Worm (Caenorhabditis elegans) whole organism, L3 larva: ENCODE data around the gene R10E8.5.

Experiments
- R02D3.7 ChIP-seq: fragments of 150-350 bp; optimal IDR thresholded peaks from 2 replicates; lab custom pipeline; 2014; ENCODE audit warnings: missing biosample characterization, missing genetic modification characterization
- ZK546.5 ChIP-seq: sonication (generic microtip); optimal IDR thresholded peaks from 2 replicates; lab custom pipeline; 2017; ENCODE audit warnings: missing biosample characterization, missing genetic modification characterization
- ceh-16 ChIP-seq: sonication (generic microtip); optimal IDR thresholded peaks from 2 replicates; lab custom pipeline; 2017; ENCODE audit warnings: missing biosample characterization, missing genetic modification characterization
- ceh-82 ChIP-seq: fragments of 150-350 bp; optimal IDR thresholded peaks from 2 replicates; lab custom pipeline; 2014; ENCODE audit warnings: missing biosample characterization, missing genetic modification characterization
- ceh-9 ChIP-seq: sonication (generic microtip); optimal IDR thresholded peaks from 2 replicates; lab custom pipeline; 2018; ENCODE audit warnings: missing biosample characterization, missing genetic modification characterization
- daf-12 ChIP-seq: fragments of 150-350 bp; optimal IDR thresholded peaks from 2 replicates; lab custom pipeline; 2014; ENCODE audit warnings: missing biosample characterization, missing genetic modification reagents, missing genetic modification characterization
- egl-27 ChIP-seq: sonication (generic microtip); optimal IDR thresholded peaks from 4 replicates; lab custom pipeline; 2017; ENCODE audit warnings: missing biosample characterization, missing genetic modification reagents, missing genetic modification characterization
- egl-5 ChIP-seq: fragments of 150-350 bp; optimal IDR thresholded peaks from 2 replicates; lab custom pipeline; 2017; ENCODE audit warnings: missing biosample characterization, missing genetic modification reagents, missing genetic modification characterization, inconsistent platforms
- elt-1 ChIP-seq: fragments of 150-350 bp; optimal IDR thresholded peaks from 2 replicates; lab custom pipeline; 2014; ENCODE audit warnings: missing biosample characterization, missing genetic modification characterization
- elt-2 ChIP-seq: sonication (generic microtip); optimal IDR thresholded peaks from 2 replicates; lab custom pipeline; 2016; ENCODE audit warnings: missing genetic modification reagents, mild to moderate bottlenecking, missing genetic modification characterization, missing compliant biosample characterization
- elt-3 ChIP-seq, 3 experiments: fragments of 150-350 bp in 1 of 3; sonication (generic microtip) in 2 of 3; optimal IDR thresholded peaks; 2 replicates in 2 of 3; 4 replicates in 1 of 3; lab custom pipeline; 2014 to 2017; ENCODE audit warnings: missing biosample characterization in 3 of 3, missing genetic modification characterization in 3 of 3
- fkh-2 ChIP-seq: fragments of 150-350 bp; optimal IDR thresholded peaks from 2 replicates; lab custom pipeline; 2014; ENCODE audit warnings: missing biosample characterization, missing genetic modification reagents, missing genetic modification characterization
- jun-1 ChIP-seq: fragments of 150-350 bp; optimal IDR thresholded peaks from 2 replicates; lab custom pipeline; 2014; ENCODE audit warnings: missing biosample characterization, missing genetic modification reagents, missing genetic modification characterization
- lin-39 ChIP-seq: fragments of 150-350 bp; optimal IDR thresholded peaks from 2 replicates; lab custom pipeline; 2018; ENCODE audit warnings: missing biosample characterization, missing genetic modification reagents, missing genetic modification characterization
- lsy-12 ChIP-seq: sonication (generic microtip); optimal IDR thresholded peaks from 2 replicates; lab custom pipeline; 2016; ENCODE audit warnings: mild to moderate bottlenecking, missing genetic modification characterization, missing compliant biosample characterization
- mdl-1 ChIP-seq: fragments of 150-350 bp; optimal IDR thresholded peaks from 2 replicates; lab custom pipeline; 2014; ENCODE audit warnings: missing biosample characterization, missing genetic modification characterization
- mml-1 ChIP-seq: fragments of 150-350 bp; sonication (generic microtip); optimal IDR thresholded peaks from 3 replicates; lab custom pipeline; 2014; ENCODE audit warnings: missing biosample characterization, missing genetic modification characterization
- nfya-1 ChIP-seq: sonication (generic microtip); optimal IDR thresholded peaks from 2 replicates; lab custom pipeline; 2017; ENCODE audit warnings: missing genetic modification characterization, mild to moderate bottlenecking, missing compliant biosample characterization, antibody characterized with exemption, moderate library complexity; ENCODE audit not compliant: insufficient read depth
- nhr-12 ChIP-seq: fragments of 150-350 bp; optimal IDR thresholded peaks from 2 replicates; lab custom pipeline; 2014; ENCODE audit warnings: missing biosample characterization, missing genetic modification characterization
- nhr-23 ChIP-seq: fragments of 150-350 bp; optimal IDR thresholded peaks from 2 replicates; lab custom pipeline; 2014; ENCODE audit warnings: missing biosample characterization, missing genetic modification reagents, missing genetic modification characterization
- nhr-237 ChIP-seq: fragments of 150-350 bp; optimal IDR thresholded peaks from 2 replicates; lab custom pipeline; 2014; ENCODE audit warnings: missing biosample characterization, missing genetic modification characterization
- nhr-43 ChIP-seq: sonication (generic microtip); optimal IDR thresholded peaks from 2 replicates; lab custom pipeline; 2016; ENCODE audit warnings: mild to moderate bottlenecking, missing genetic modification characterization, missing compliant biosample characterization; ENCODE audit not compliant: poor library complexity, severe bottlenecking
- nhr-67 ChIP-seq: fragments of 150-350 bp; optimal IDR thresholded peaks from 2 replicates; lab custom pipeline; 2014; ENCODE audit warnings: missing biosample characterization, missing genetic modification characterization
- nhr-76 ChIP-seq: fragments of 150-350 bp; sonication (generic microtip); optimal IDR thresholded peaks from 5 replicates; lab custom pipeline; 2014; ENCODE audit warnings: missing biosample characterization, missing genetic modification characterization
- nhr-77 ChIP-seq: fragments of 150-350 bp; optimal IDR thresholded peaks from 2 replicates; lab custom pipeline; 2014; ENCODE audit warnings: missing biosample characterization, missing genetic modification characterization
- pha-4 ChIP-seq: fragments of 150-350 bp; optimal IDR thresholded peaks from 2 replicates; lab custom pipeline; 2014; ENCODE audit warnings: missing biosample characterization, missing genetic modification reagents, missing genetic modification characterization
- pqm-1 ChIP-seq: fragments of 150-350 bp; optimal IDR thresholded peaks from 2 replicates; lab custom pipeline; 2017; ENCODE audit warnings: missing biosample characterization, missing genetic modification characterization, inconsistent platforms
- skn-1 ChIP-seq: fragments of 150-350 bp; optimal IDR thresholded peaks from 2 replicates; lab custom pipeline; 2014; ENCODE audit warnings: missing biosample characterization, missing genetic modification characterization
- snpc-4 ChIP-seq: fragments of 150-350 bp; optimal IDR thresholded peaks from 2 replicates; lab custom pipeline; 2014; ENCODE audit warnings: missing biosample characterization, missing genetic modification characterization
- unc-62 ChIP-seq: fragments of 150-350 bp; sonication (generic microtip); optimal IDR thresholded peaks from 4 replicates; lab custom pipeline; 2014; ENCODE audit warnings: missing biosample characterization, missing genetic modification reagents, missing genetic modification characterization
- zag-1 ChIP-seq: fragments of 150-350 bp; optimal IDR thresholded peaks from 2 replicates; lab custom pipeline; 2014; ENCODE audit warnings: missing biosample characterization, missing genetic modification characterization
- ztf-4 ChIP-seq: fragments of 150-350 bp; optimal IDR thresholded peaks from 2 replicates; lab custom pipeline; 2014; ENCODE audit warnings: missing biosample characterization, missing genetic modification characterization

Gene R10E8.5

ce11 chrV:18235808-18236207, 18.8 kb upstream of the R10E8.5 start:
- no peak for TF ChIP-seq lin-39 (tag; lab: Kevin White, UChicago)
- TF ChIP-seq ceh-9 (tag; lab: Kevin White, UChicago) = no peak
- TF ChIP-seq lsy-12 (tag; lab: Kevin White, UChicago) = no peak
- no peak for TF ChIP-seq elt-1 (tag; lab: Kevin White, UChicago)
- TF ChIP-seq nfya-1 (tag; lab: Kevin White, UChicago) = no peak
- TF ChIP-seq egl-5 = no peak
- no peak for TF ChIP-seq mdl-1 (tag; lab: Kevin White, UChicago)
- no peak for TF ChIP-seq unc-62 (GFP tag; lab: Kevin White, UChicago)
- TF ChIP-seq ceh-16 (tag; lab: Kevin White, UChicago) = no peak
- no peak for TF ChIP-seq nhr-77 (tag; lab: Kevin White, UChicago)
- TF ChIP-seq pqm-1 (tag; lab: Kevin White, UChicago) = no peak
- TF ChIP-seq daf-12 (tag; lab: Kevin White, UChicago) = no peak
- no peak for TF ChIP-seq zag-1 (tag; lab: Kevin White, UChicago)
- no peak for TF ChIP-seq ZK546.5 (tag; lab: Kevin White, UChicago)

- peak; percentile 43 for TF ChIP-seq pqm-1 (tag; lab: Kevin White, UChicago)
- no peak for TF ChIP-seq ztf-4 (tag; lab: Kevin White, UChicago)
- peak; percentile 53 for TF ChIP-seq elt-2 (tag; lab: Kevin White, UChicago)
These were observed 17.8 kb upstream of the R10E8.5 start, which contains the start of gene R10E8.3 for ce11 chrV:18236714-18237288. Gene R10E8.3, minus strand, starts transcription at chrV:18236764.

DNA sequence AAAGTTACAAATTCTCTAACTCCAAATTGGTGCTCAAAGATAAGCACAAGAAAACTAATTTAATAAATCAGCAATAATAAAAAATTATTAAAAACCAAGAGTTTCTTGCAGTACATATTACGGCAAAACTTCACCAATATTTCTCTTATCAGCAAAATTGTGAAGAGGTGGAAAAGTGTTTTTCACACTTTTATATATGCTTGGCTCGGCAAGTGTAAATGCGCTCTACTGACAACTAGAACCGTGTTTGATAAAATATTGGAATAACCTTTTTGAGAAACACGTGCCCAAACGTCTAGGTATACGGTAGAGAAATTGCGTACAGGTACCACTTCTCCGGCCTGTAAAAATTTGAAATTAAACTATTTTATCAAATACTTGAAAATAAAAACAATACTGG, 13.3 kb upstream of the R10E8.5 start, which contains the start of gene R10E8.8:
Gene R10E8.8, minus strand, starts transcription at position 343 of the 400 bp plus-strand sequence.
- peak; percentile 87 for TF ChIP-seq elt-2 (tag; lab: Kevin White, UChicago)
- TF ChIP-seq nfya-1 (tag; lab: Kevin White, UChicago) = peak; percentile 17
- TF ChIP-seq pha-4 (tag; lab: Kevin White, UChicago) = peak; percentile 17
- TF ChIP-seq pqm-1 (tag; lab: Kevin White, UChicago) = peak; percentile 72
- TF ChIP-seq elt-3 (tag; optimal IDR thresholded peaks at IDR 0.05; lab: Kevin White, UChicago) = no peak

DNA sequence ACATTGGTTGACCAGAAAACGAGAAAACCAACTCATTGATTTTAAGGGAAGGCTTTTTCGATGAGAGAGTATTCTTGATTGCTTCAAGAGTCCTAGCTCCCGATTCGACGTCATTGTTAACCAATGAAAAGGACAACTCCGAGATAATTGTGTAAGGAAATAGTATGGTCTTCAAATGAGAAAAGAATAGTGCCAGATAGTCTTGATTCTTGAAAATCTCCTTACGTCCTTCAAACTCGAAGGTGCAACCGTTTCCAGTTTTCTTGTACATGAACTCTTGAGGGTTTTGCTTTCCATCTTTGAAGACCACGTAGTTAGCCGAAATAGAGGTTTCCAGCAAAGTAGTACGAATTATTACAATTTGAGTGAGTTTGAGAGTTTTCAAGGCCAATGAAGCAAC, 11.4 kb upstream of the R10E8.5 start:
- TF ChIP-seq nhr-43 = no peak
- TF ChIP-seq R02D3.7 = no peak
- no peak for TF ChIP-seq snpc-4
- TF ChIP-seq nhr-12 (tag; lab: Kevin White, UChicago) = no peak
- TF ChIP-seq nhr-237 (tag; lab: Kevin White, UChicago) = no peak
- no peak for TF ChIP-seq fkh-2 (tag; lab: Kevin White, UChicago)
- no peak for TF ChIP-seq skn-1 (tag; lab: Kevin White, UChicago)
- no peak for TF ChIP-seq egl-5
- TF ChIP-seq ceh-82 (tag; lab: Kevin White, UChicago) = no peak
- no peak for TF ChIP-seq nhr-23 (tag; lab: Kevin White, UChicago)
- no peak for TF ChIP-seq nhr-77 (tag; lab: Kevin White, UChicago)
- no peak for TF ChIP-seq pha-4 (tag; lab: Kevin White, UChicago)
- TF ChIP-seq nhr-76 = no peak
- no peak for TF ChIP-seq jun-1 (tag; lab: Kevin White, UChicago)

- TF ChIP-seq nhr-76 = no peak
- no peak for TF ChIP-seq ceh-9 (tag; lab: Kevin White, UChicago)
- no peak for TF ChIP-seq nhr-12 (tag; lab: Kevin White, UChicago)
- no peak for TF ChIP-seq nhr-67 (tag; lab: Kevin White, UChicago)
- TF ChIP-seq fkh-2 (tag; lab: Kevin White, UChicago) = no peak
- no peak for TF ChIP-seq ztf-4 (tag; lab: Kevin White, UChicago)
- TF ChIP-seq elt-2 (tag; lab: Kevin White, UChicago) = peak; percentile 62
- TF ChIP-seq egl-5 = no peak
- no peak for TF ChIP-seq pha-4 (tag; lab: Kevin White, UChicago)
- TF ChIP-seq pqm-1 (tag; lab: Kevin White, UChicago) = peak; percentile 31
- no peak for TF ChIP-seq jun-1 (tag; lab: Kevin White, UChicago)
- TF ChIP-seq unc-62 (GFP tag; lab: Kevin White, UChicago) = no peak
- no peak for TF ChIP-seq mml-1 (tag; lab: Kevin White, UChicago)
- TF ChIP-seq nhr-43 = no peak
- TF ChIP-seq elt-3 (tag; optimal IDR thresholded peaks at IDR 0.05; lab: Kevin White, UChicago) = no peak
- no peak for TF ChIP-seq R02D3.7
- TF ChIP-seq egl-27 (tag; lab: Kevin White, UChicago) = no peak
These were observed 10.2 kb upstream of the R10E8.5 start for ce11 chrV:18244408-18244807.
